Fruit fly (Drosophila melanogaster) whole organism, embryonic: ENCODE measurements around the gene CG45065.
A peak's percentile ranks its signal among the peaks of the same experiment; 100 is the strongest.

Experiments
- Abd-B ChIP-seq: fragments of 200-800 bp; sonication (Bioruptor generic); optimal IDR thresholded peaks from 2 replicates; lab custom pipeline; 2018; ENCODE audit warnings: missing biosample characterization, mild to moderate bottlenecking, missing genetic modification characterization, moderate library complexity
- Adf1 ChIP-seq: fragments of 200-800 bp; sonication (Bioruptor generic); IDR thresholded peaks from 2 replicates; pipeline ENCODE4 v1.3.6; 2022; ENCODE audit warnings: missing biosample characterization, missing genetic modification characterization
- B-H2 ChIP-seq: fragments of 200-800 bp; sonication (Bioruptor generic); optimal IDR thresholded peaks from 2 replicates; lab custom pipeline; 2018; ENCODE audit warnings: missing biosample characterization, mild to moderate bottlenecking, missing genetic modification characterization
- CG11093 ChIP-seq: fragments of 200-800 bp; sonication (Bioruptor generic); IDR thresholded peaks from 3 replicates; pipeline ENCODE4 v1.3.6; 2022; ENCODE audit warnings: missing biosample characterization, missing genetic modification characterization
- CG11560 ChIP-seq: fragments of 200-800 bp; sonication (Bioruptor generic); IDR thresholded peaks from 3 replicates; pipeline ENCODE4 v1.3.6; 2022; ENCODE audit warnings: missing biosample characterization, missing genetic modification characterization
- CG12155 ChIP-seq: fragments of 200-800 bp; sonication (Bioruptor generic); optimal IDR thresholded peaks from 3 replicates; lab custom pipeline; 2016; ENCODE audit warnings: missing biosample characterization, missing genetic modification characterization
- CG18599 ChIP-seq: fragments of 200-800 bp; sonication (Bioruptor generic); optimal IDR thresholded peaks from 3 replicates; lab custom pipeline; 2017; ENCODE audit warnings: missing biosample characterization, missing genetic modification characterization, mild to moderate bottlenecking, moderate library complexity, missing genetic modification reagents
- CG18619 ChIP-seq: fragments of 200-800 bp; sonication (Bioruptor generic); optimal IDR thresholded peaks from 3 replicates; lab custom pipeline; 2017; ENCODE audit warnings: missing biosample characterization, mild to moderate bottlenecking, missing genetic modification characterization
- CG30020 ChIP-seq: fragments of 200-800 bp; optimal IDR thresholded peaks from 2 replicates; lab custom pipeline; 2019; ENCODE audit warnings: missing biosample characterization, mild to moderate bottlenecking, missing genetic modification characterization, moderate library complexity
- CG30403 ChIP-seq: fragments of 200-800 bp; sonication (Bioruptor generic); optimal IDR thresholded peaks from 3 replicates; lab custom pipeline; 2016; ENCODE audit warnings: missing biosample characterization, missing genetic modification characterization
- CG31365 ChIP-seq: fragments of 200-800 bp; sonication (Bioruptor generic); optimal IDR thresholded peaks from 2 replicates; lab custom pipeline; 2018; ENCODE audit warnings: missing biosample characterization, mild to moderate bottlenecking, missing genetic modification characterization
- CG4404 ChIP-seq: fragments of 200-800 bp; sonication (Bioruptor generic); IDR thresholded peaks from 2 replicates; pipeline ENCODE4 v1.3.6; 2022; ENCODE audit warnings: missing biosample characterization, missing genetic modification characterization
- CG6813 ChIP-seq: fragments of 200-800 bp; sonication (Bioruptor generic); optimal IDR thresholded peaks from 2 replicates; lab custom pipeline; 2017; ENCODE audit warnings: missing biosample characterization, missing genetic modification characterization, mild to moderate bottlenecking, moderate library complexity, missing genetic modification reagents
- CG7556 ChIP-seq: fragments of 200-800 bp; sonication (Bioruptor generic); optimal IDR thresholded peaks from 2 replicates; lab custom pipeline; 2017; ENCODE audit warnings: missing biosample characterization, mild to moderate bottlenecking, missing genetic modification characterization
- CG7786 ChIP-seq: fragments of 200-800 bp; sonication (Bioruptor generic); optimal IDR thresholded peaks from 2 replicates; lab custom pipeline; 2016; ENCODE audit warnings: missing biosample characterization, missing genetic modification characterization
- CG7928 ChIP-seq: fragments of 200-800 bp; sonication (Bioruptor generic); optimal IDR thresholded peaks from 2 replicates; lab custom pipeline; 2017; ENCODE audit warnings: missing biosample characterization, mild to moderate bottlenecking, missing genetic modification characterization
- CG7987 ChIP-seq: fragments of 200-800 bp; sonication (Bioruptor generic); optimal IDR thresholded peaks from 2 replicates; lab custom pipeline; 2018; ENCODE audit warnings: missing biosample characterization, mild to moderate bottlenecking, missing genetic modification characterization, moderate library complexity
- CG9215 ChIP-seq: fragments of 200-800 bp; sonication (Bioruptor generic); IDR thresholded peaks from 2 replicates; pipeline ENCODE4 v1.3.6; 2022; ENCODE audit warnings: missing biosample characterization, missing genetic modification characterization
- CG9609 ChIP-seq: fragments of 200-800 bp; sonication (Bioruptor generic); optimal IDR thresholded peaks from 3 replicates; lab custom pipeline; 2016; ENCODE audit warnings: missing biosample characterization, missing genetic modification characterization
- CG9817 ChIP-seq: fragments of 200-800 bp; sonication (Bioruptor generic); optimal IDR thresholded peaks from 2 replicates; lab custom pipeline; 2018; ENCODE audit warnings: missing biosample characterization, mild to moderate bottlenecking, missing genetic modification characterization, moderate library complexity
- D ChIP-seq, 2 experiments: fragments of 200-800 bp in 1 of 2; fragments of >200 bp in 1 of 2; sonication (Bioruptor generic) in 1 of 2; optimal IDR thresholded peaks; 2 replicates in 1 of 2; 3 replicates in 1 of 2; lab custom pipeline; 2017; ENCODE audit warnings: mild to moderate bottlenecking in 1 of 2, missing biosample characterization in 1 of 2, missing genetic modification characterization in 1 of 2, missing genetic modification reagents in 1 of 2
- Dp ChIP-seq: fragments of 200-800 bp; sonication (Bioruptor generic); optimal IDR thresholded peaks from 2 replicates; lab custom pipeline; 2018; ENCODE audit warnings: missing biosample characterization, mild to moderate bottlenecking, missing genetic modification characterization, moderate library complexity
- Fer1 ChIP-seq: fragments of 200-800 bp; sonication (Bioruptor generic); optimal IDR thresholded peaks from 2 replicates; lab custom pipeline; 2017; ENCODE audit warnings: missing biosample characterization, mild to moderate bottlenecking, missing genetic modification characterization
- HHEX ChIP-seq: fragments of 200-800 bp; sonication (Bioruptor generic); optimal IDR thresholded peaks from 3 replicates; lab custom pipeline; 2017; ENCODE audit warnings: missing biosample characterization, mild to moderate bottlenecking, missing genetic modification characterization, missing genetic modification reagents
- Kr ChIP-seq: fragments of 200-800 bp; sonication (Bioruptor generic); optimal IDR thresholded peaks from 2 replicates; lab custom pipeline; 2017; ENCODE audit warnings: missing biosample characterization, mild to moderate bottlenecking, missing genetic modification characterization
- Neu2 ChIP-seq: fragments of 200-800 bp; sonication (Bioruptor generic); optimal IDR thresholded peaks from 3 replicates; lab custom pipeline; 2016; ENCODE audit warnings: missing biosample characterization, missing genetic modification characterization, borderline replicate concordance
- ato ChIP-seq: fragments of 200-800 bp; sonication (Bioruptor generic); IDR thresholded peaks from 2 replicates; pipeline ENCODE4 v1.3.6; 2022; ENCODE audit warnings: missing biosample characterization, missing genetic modification characterization; ENCODE audit not compliant: partially characterized antibody
- caup ChIP-seq: fragments of 200-800 bp; sonication (Bioruptor generic); optimal IDR thresholded peaks from 3 replicates; lab custom pipeline; 2017; ENCODE audit warnings: missing biosample characterization, mild to moderate bottlenecking, missing genetic modification characterization, moderate library complexity; ENCODE audit not compliant: severe bottlenecking
- chm ChIP-seq: fragments of 200-800 bp; sonication (Bioruptor generic); IDR thresholded peaks from 2 replicates; pipeline ENCODE4 v1.3.6; 2022; ENCODE audit warnings: missing biosample characterization, missing genetic modification characterization
- dmrt11E ChIP-seq: fragments of 200-800 bp; sonication (Bioruptor generic); optimal IDR thresholded peaks from 3 replicates; lab custom pipeline; 2018; ENCODE audit warnings: missing biosample characterization, mild to moderate bottlenecking, missing genetic modification characterization, moderate library complexity
- eve ChIP-seq, 2 experiments: fragments of >200 bp; optimal IDR thresholded peaks; 2 replicates each; lab custom pipeline; 2017; ENCODE audit warnings: missing biosample characterization in 2 of 2, missing genetic modification characterization in 2 of 2
- exex ChIP-seq: fragments of 200-800 bp; sonication (Bioruptor generic); optimal IDR thresholded peaks from 4 replicates; lab custom pipeline; 2018; ENCODE audit warnings: missing biosample characterization, mild to moderate bottlenecking, missing genetic modification characterization, moderate library complexity
- eyg ChIP-seq: fragments of 200-800 bp; sonication (Bioruptor generic); optimal IDR thresholded peaks from 3 replicates; lab custom pipeline; 2016; ENCODE audit warnings: missing biosample characterization, missing genetic modification characterization
- gfzf ChIP-seq: fragments of 200-800 bp; sonication (Bioruptor generic); optimal IDR thresholded peaks from 2 replicates; lab custom pipeline; 2016; ENCODE audit warnings: missing biosample characterization, mild to moderate bottlenecking, missing genetic modification characterization, moderate library complexity
- grau ChIP-seq: fragments of 200-800 bp; optimal IDR thresholded peaks from 3 replicates; lab custom pipeline; 2019; ENCODE audit warnings: missing biosample characterization, mild to moderate bottlenecking, missing genetic modification characterization, moderate library complexity
- gsb ChIP-seq: fragments of 200-800 bp; sonication (Bioruptor generic); IDR thresholded peaks from 2 replicates; pipeline ENCODE4 v1.3.6; 2022; ENCODE audit warnings: missing biosample characterization, missing genetic modification characterization
- insv ChIP-seq, 2 experiments: fragments of 200-800 bp; sonication (Bioruptor generic); optimal IDR thresholded peaks; 3 replicates each; lab custom pipeline; 2016 to 2018; ENCODE audit warnings: missing biosample characterization in 2 of 2, missing genetic modification characterization in 2 of 2
- nerfin-2 ChIP-seq: fragments of 200-800 bp; sonication (Bioruptor generic); IDR thresholded peaks from 2 replicates; pipeline ENCODE4 v1.3.6; 2022; ENCODE audit warnings: missing biosample characterization, missing genetic modification characterization; ENCODE audit not compliant: partially characterized antibody
- odd ChIP-seq: fragments of 200-800 bp; sonication (Bioruptor generic); optimal IDR thresholded peaks from 2 replicates; lab custom pipeline; 2017; ENCODE audit warnings: missing biosample characterization, mild to moderate bottlenecking, missing genetic modification characterization
- pan ChIP-seq, 4 experiments: fragments of >200 bp in 3 of 4; fragments of 200-800 bp in 1 of 4; sonication (Bioruptor generic) in 1 of 4; optimal IDR thresholded peaks in 3 of 4; IDR thresholded peaks in 1 of 4; 2 replicates each; pipeline versions ENCODE4 v1.3.6 to Lab custom; 2017 to 2022; ENCODE audit warnings: missing biosample characterization in 2 of 4, missing genetic modification characterization in 2 of 4, mixed read lengths in 1 of 4
- pros ChIP-seq: fragments of 200-800 bp; sonication (Bioruptor generic); optimal IDR thresholded peaks from 3 replicates; lab custom pipeline; 2019; ENCODE audit warnings: missing biosample characterization, mild to moderate bottlenecking, missing genetic modification characterization, moderate library complexity
- repo ChIP-seq: fragments of 200-800 bp; sonication (Bioruptor generic); optimal IDR thresholded peaks from 2 replicates; lab custom pipeline; 2016; ENCODE audit warnings: missing biosample characterization, missing genetic modification characterization
- run ChIP-seq: fragments of 200-800 bp; sonication (Bioruptor generic); optimal IDR thresholded peaks from 3 replicates; lab custom pipeline; 2018; ENCODE audit warnings: missing biosample characterization, mild to moderate bottlenecking, missing genetic modification characterization
- schlank ChIP-seq: fragments of 200-800 bp; sonication (Bioruptor generic); optimal IDR thresholded peaks from 2 replicates; lab custom pipeline; 2018; ENCODE audit warnings: missing biosample characterization, mild to moderate bottlenecking, missing genetic modification characterization
- slbo ChIP-seq: fragments of 200-800 bp; sonication (Bioruptor generic); IDR thresholded peaks from 2 replicates; pipeline ENCODE4 v1.3.6; 2022; ENCODE audit warnings: missing biosample characterization, missing genetic modification characterization
- twi ChIP-seq: fragments of 200-800 bp; optimal IDR thresholded peaks from 2 replicates; lab custom pipeline; 2019; ENCODE audit warnings: missing biosample characterization, mild to moderate bottlenecking, missing genetic modification characterization, moderate library complexity
- vnd ChIP-seq: fragments of 200-800 bp; sonication (Bioruptor generic); IDR thresholded peaks from 3 replicates; pipeline ENCODE4 v1.3.6; 2022; ENCODE audit warnings: missing biosample characterization, missing genetic modification characterization; ENCODE audit not compliant: partially characterized antibody
- zf30C ChIP-seq: fragments of 200-800 bp; sonication (Bioruptor generic); optimal IDR thresholded peaks from 3 replicates; lab custom pipeline; 2018; ENCODE audit warnings: missing biosample characterization, mild to moderate bottlenecking, missing genetic modification characterization

CG45065 gene

dm6 chrX:14848755-14849354 lies 33.5 kb downstream of the CG45065 start, which contains the start of gene CG9522 (continued):
- no peak for TF ChIP-seq eyg (GFP tag; lab: Kevin White, UChicago)
- TF ChIP-seq CG30020 (tag; lab: Kevin White, UChicago): no peak
- no peak for TF ChIP-seq CG7928 (GFP tag; lab: Kevin White, UChicago)
- peak; percentile 10 for TF ChIP-seq Abd-B (GFP tag; lab: Kevin White, UChicago)
- peak; percentile 69 for TF ChIP-seq Fer1 (GFP tag; lab: Kevin White, UChicago)
- TF ChIP-seq run: peak; percentile 53
- TF ChIP-seq CG9817 (tag; lab: Kevin White, UChicago): peak; percentile 49
- TF ChIP-seq CG18619 (GFP tag; lab: Kevin White, UChicago): peak; percentile 40
- TF ChIP-seq insv (GFP tag; optimal IDR thresholded peaks at IDR 0.05; lab: Kevin White, UChicago): no peak
- no peak for TF ChIP-seq CG11560
- no peak for TF ChIP-seq zf30C (GFP tag; lab: Kevin White, UChicago)
- peak; percentile 71 for TF ChIP-seq CG18599 (GFP tag; lab: Kevin White, UChicago)
- no peak for TF ChIP-seq gfzf (GFP tag; lab: Kevin White, UChicago)
- no peak for TF ChIP-seq vnd (GFP tag; lab: Robert Waterston, UW)
- no peak for TF ChIP-seq schlank (tag; lab: Kevin White, UChicago)
- TF ChIP-seq ato (GFP tag; lab: Robert Waterston, UW): no peak
- TF ChIP-seq chm (GFP tag; lab: Robert Waterston, UW): peak; percentile 83
- peak in 1 of 2 experiments; percentile 72 for TF ChIP-seq eve (GFP tag; optimal IDR thresholded peaks at IDR 0.05; lab: Kevin White, UChicago)
- TF ChIP-seq CG7556 (GFP tag; lab: Kevin White, UChicago): peak; percentile 63
- peak; percentile 76 for TF ChIP-seq dmrt11E (tag; lab: Kevin White, UChicago)
- no peak for TF ChIP-seq CG31365
- peak; percentile 49 for TF ChIP-seq CG4404 (GFP tag; lab: Robert Waterston, UW)
- no peak for TF ChIP-seq B-H2
- TF ChIP-seq gsb: peak; percentile 61
- TF ChIP-seq pan (optimal IDR thresholded peaks at IDR 0.05; lab: Kevin White, UChicago): no peak
- TF ChIP-seq pan (GFP tag; optimal IDR thresholded peaks at IDR 0.05 in 1 of 2, IDR thresholded peaks at IDR 0.05 in 1 of 2): peak in 1 of 2 experiments; percentile 76
- no peak for TF ChIP-seq Neu2 (GFP tag; lab: Kevin White, UChicago)
- TF ChIP-seq CG30403 (GFP tag; lab: Kevin White, UChicago): peak; percentile 50
- peak; percentile 71 for TF ChIP-seq grau (tag; lab: Kevin White, UChicago)
- TF ChIP-seq exex (tag; lab: Kevin White, UChicago): no peak
- peak; percentile 46 for TF ChIP-seq odd (GFP tag; lab: Kevin White, UChicago)
- peak; percentile 40 for TF ChIP-seq twi (tag; lab: Kevin White, UChicago)
- no peak for TF ChIP-seq CG9609
- TF ChIP-seq Kr (GFP tag; lab: Kevin White, UChicago): no peak
- TF ChIP-seq repo (GFP tag; lab: Kevin White, UChicago): no peak
- no peak for TF ChIP-seq nerfin-2 (GFP tag; lab: Robert Waterston, UW)
- TF ChIP-seq CG7786 (GFP tag; lab: Kevin White, UChicago): no peak
- TF ChIP-seq Dp: no peak
- TF ChIP-seq CG7987 (GFP tag; lab: Kevin White, UChicago): no peak
- TF ChIP-seq CG11093 (GFP tag; lab: Robert Waterston, UW): peak; percentile 72
- TF ChIP-seq CG9215: peak; percentile 44; the same call in 1 of the 2 replicates
- TF ChIP-seq D (optimal IDR thresholded peaks at IDR 0.05; lab: Kevin White, UChicago): no peak
- peak; percentile 77 for TF ChIP-seq D (GFP tag; optimal IDR thresholded peaks at IDR 0.05; lab: Kevin White, UChicago)
- no peak for TF ChIP-seq pros
- peak; percentile 76 for TF ChIP-seq slbo (GFP tag; lab: Robert Waterston, UW)
- TF ChIP-seq caup (GFP tag; lab: Kevin White, UChicago): peak; percentile 58
- peak; percentile 59 for TF ChIP-seq CG12155 (GFP tag; lab: Kevin White, UChicago)
- TF ChIP-seq HHEX (GFP tag; lab: Kevin White, UChicago): peak; percentile 54
- TF ChIP-seq Adf1: no peak
- TF ChIP-seq CG6813 (GFP tag; lab: Kevin White, UChicago): peak; percentile 67
